Fruit fly (Drosophila melanogaster): Measurements from ENCODE around the gene CG6040.

Gene CG6040

DNA sequence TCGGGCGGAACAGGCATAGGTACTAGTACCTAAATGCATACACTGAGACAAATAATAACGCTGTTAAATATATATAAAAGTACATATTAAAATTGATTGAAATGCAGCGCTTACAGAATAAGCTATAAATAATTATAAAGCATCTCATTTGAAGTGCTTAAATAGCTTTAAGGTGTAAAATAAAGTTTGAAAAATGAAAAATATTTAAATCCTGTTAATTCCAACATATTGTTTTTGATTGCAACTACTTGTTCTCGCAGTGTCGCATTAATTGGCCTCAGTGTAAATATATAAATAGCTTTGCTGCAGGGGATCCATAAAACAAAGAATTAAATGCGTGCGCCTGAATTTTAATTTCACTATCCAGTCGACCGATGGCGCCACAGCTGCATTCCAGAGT is 38.4 kb upstream of the CG6040 start (continued):
- TF ChIP-seq CG8119 (GFP tag; IDR thresholded peaks at IDR 0.05), result 0 out of 3 replicates have a peak, but pooled peaks have one; percentile 34
- TF ChIP-seq cyc (GFP tag; optimal IDR thresholded peaks at IDR 0.05), result no peak
- TF ChIP-seq Smox (GFP tag; optimal IDR thresholded peaks at IDR 0.05), result no peak
- no peak for TF ChIP-seq CG11902 (GFP tag; optimal IDR thresholded peaks at IDR 0.05)
- no peak for TF ChIP-seq esn (GFP tag; optimal IDR thresholded peaks at IDR 0.05)
- no peak for TF ChIP-seq OdsH (GFP tag; optimal IDR thresholded peaks at IDR 0.05)
- TF ChIP-seq vri (GFP tag; optimal IDR thresholded peaks at IDR 0.05), result no peak

dm6 chr3R:19059285-19059684 is 37.5 kb upstream of the CG6040 start:
- TF ChIP-seq CG31627 (GFP tag; optimal IDR thresholded peaks at IDR 0.05) (no peak), CG8119 (GFP tag; IDR thresholded peaks at IDR 0.05) (peak; percentile 55; the same call in 1 of the 3 replicates), eg (GFP tag; IDR thresholded peaks at IDR 0.05) (0 out of 3 replicates have a peak, but pooled peaks have one; percentile 35), ss (GFP tag; optimal IDR thresholded peaks at IDR 0.05) (peak; percentile 4 to 74), CG15336 (GFP tag; IDR thresholded peaks at IDR 0.05) (peak; percentile 29; the same call in 1 of the 2 replicates)

DNA sequence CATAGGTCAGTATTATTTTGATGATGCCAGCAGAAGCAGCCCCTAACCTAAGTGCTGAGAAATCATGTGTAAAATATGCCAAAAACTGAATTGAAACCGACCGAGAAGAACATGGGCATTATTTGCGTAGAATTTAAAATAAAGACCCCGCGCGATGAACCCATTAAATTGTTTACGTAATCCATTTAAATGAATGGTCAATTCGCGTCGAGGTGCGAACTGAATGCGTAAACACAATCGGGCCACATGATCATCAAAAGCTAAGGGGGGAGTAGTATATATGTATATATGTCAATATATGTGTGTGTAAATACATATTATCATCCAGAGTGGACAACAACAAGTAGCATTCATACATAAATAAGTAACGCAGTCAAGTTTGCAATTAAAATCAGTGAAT is 36.6 kb upstream of the CG6040 start:
- TF ChIP-seq vri (GFP tag; optimal IDR thresholded peaks at IDR 0.05), result peak; percentile 82
- peak; percentile 10 for TF ChIP-seq esn (GFP tag; optimal IDR thresholded peaks at IDR 0.05)
- no peak for TF ChIP-seq Lpt (GFP tag; optimal IDR thresholded peaks at IDR 0.05)
- TF ChIP-seq ss (GFP tag; optimal IDR thresholded peaks at IDR 0.05), result peak in 1 of 2 experiments; percentile 18
- TF ChIP-seq fkh (GFP tag; optimal IDR thresholded peaks at IDR 0.05), result peak; percentile 85
- TF ChIP-seq CG10669 (GFP tag; optimal IDR thresholded peaks at IDR 0.05), result no peak
- TF ChIP-seq Eip78C (GFP tag), result peak; percentile 45
- TF ChIP-seq CG8632 (GFP tag; optimal IDR thresholded peaks at IDR 0.05), result peak; percentile 0
- TF ChIP-seq svp (GFP tag), result peak; percentile 81

dm6 chr3R:19062549-19062948 is 34.2 kb upstream of the CG6040 start:
- TF ChIP-seq OdsH (GFP tag; optimal IDR thresholded peaks at IDR 0.05), result no peak
- TF ChIP-seq svp (GFP tag), result peak; percentile 55
- TF ChIP-seq CG1621 (tag; optimal IDR thresholded peaks at IDR 0.05), result no peak
- peak; percentile 53 for TF ChIP-seq Eip78C (GFP tag)
- no peak for TF ChIP-seq fkh (GFP tag; optimal IDR thresholded peaks at IDR 0.05)
- no peak for TF ChIP-seq cyc (GFP tag; optimal IDR thresholded peaks at IDR 0.05)
- TF ChIP-seq CG34406 (GFP tag; optimal IDR thresholded peaks at IDR 0.05), result no peak
- no peak for TF ChIP-seq vri (GFP tag; optimal IDR thresholded peaks at IDR 0.05)

DNA sequence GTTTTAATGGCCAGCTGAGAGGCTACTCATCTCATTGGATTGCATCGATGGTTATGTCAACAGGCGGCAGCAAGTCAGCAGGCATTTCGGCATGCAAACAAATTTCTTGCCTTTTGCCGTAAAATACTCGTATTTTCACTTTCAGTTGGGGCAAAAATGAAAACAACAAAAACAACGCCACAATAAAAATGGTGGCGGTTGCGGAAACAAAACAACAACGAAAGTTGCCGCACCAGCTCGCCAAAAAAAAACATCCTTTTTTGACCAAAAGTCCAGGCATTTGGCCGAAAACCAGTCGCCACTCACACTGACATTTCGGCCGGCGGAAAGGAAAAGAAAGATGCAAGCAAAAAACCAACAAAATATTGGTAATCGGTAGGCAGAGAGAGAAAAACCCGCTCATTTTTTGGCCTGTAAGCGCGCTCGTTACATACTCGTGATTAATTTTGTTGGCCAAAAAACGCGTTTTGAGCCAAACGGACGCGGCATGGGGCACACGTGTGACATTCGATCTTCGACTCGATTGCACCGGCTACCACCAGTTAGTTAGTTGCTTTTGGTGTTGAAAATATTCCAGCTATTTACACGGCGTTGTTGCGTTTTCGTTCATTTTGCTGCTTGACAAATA is 32.6 kb upstream of the CG6040 start:
- TF ChIP-seq CG6854 (GFP tag; optimal IDR thresholded peaks at IDR 0.05), result peak; percentile 88
- peak; percentile 21 for TF ChIP-seq CG8632 (GFP tag; optimal IDR thresholded peaks at IDR 0.05)
- TF ChIP-seq OdsH (GFP tag; optimal IDR thresholded peaks at IDR 0.05), result no peak
- peak; percentile 20 for TF ChIP-seq Smox (GFP tag; optimal IDR thresholded peaks at IDR 0.05)
- no peak for TF ChIP-seq lz (GFP tag; optimal IDR thresholded peaks at IDR 0.05)
- no peak for TF ChIP-seq CG11902 (GFP tag; optimal IDR thresholded peaks at IDR 0.05)
- no peak for TF ChIP-seq Lpt (GFP tag; optimal IDR thresholded peaks at IDR 0.05)
- TF ChIP-seq net (GFP tag; optimal IDR thresholded peaks at IDR 0.05), result no peak
- no peak for TF ChIP-seq Sox15 (GFP tag; optimal IDR thresholded peaks at IDR 0.05)
- TF ChIP-seq CG31627 (GFP tag; optimal IDR thresholded peaks at IDR 0.05), result no peak
- TF ChIP-seq CG8319 (GFP tag; optimal IDR thresholded peaks at IDR 0.05), result no peak
- no peak for TF ChIP-seq Ets96B (tag; optimal IDR thresholded peaks at IDR 0.05)
- no peak for TF ChIP-seq CG4318 (GFP tag; optimal IDR thresholded peaks at IDR 0.05)
- peak; percentile 40 for TF ChIP-seq CG34406 (GFP tag; optimal IDR thresholded peaks at IDR 0.05)
- peak; percentile 59 for TF ChIP-seq svp (GFP tag)
- TF ChIP-seq achi (GFP tag; optimal IDR thresholded peaks at IDR 0.05), result peak; percentile 0
- TF ChIP-seq esn (GFP tag; optimal IDR thresholded peaks at IDR 0.05), result peak; percentile 41
- peak; percentile 99 for TF ChIP-seq Blimp-1 (GFP tag; optimal IDR thresholded peaks at IDR 0.05)
- TF ChIP-seq pdm3 (GFP tag; optimal IDR thresholded peaks at IDR 0.05), result no peak
- TF ChIP-seq Eip75B (GFP tag; optimal IDR thresholded peaks at IDR 0.05), result no peak
- TF ChIP-seq CG9139 (GFP tag; optimal IDR thresholded peaks at IDR 0.05), result no peak
- TF ChIP-seq CG10631 (GFP tag; optimal IDR thresholded peaks at IDR 0.05), result no peak
- peak; percentile 5 for TF ChIP-seq CG16779 (tag; optimal IDR thresholded peaks at IDR 0.05)
- no peak for TF ChIP-seq fkh (GFP tag; optimal IDR thresholded peaks at IDR 0.05)
- no peak for TF ChIP-seq Hr4 (GFP tag; optimal IDR thresholded peaks at IDR 0.05)
- peak; percentile 52 for TF ChIP-seq vri (GFP tag; optimal IDR thresholded peaks at IDR 0.05)
- TF ChIP-seq CG8119 (GFP tag; IDR thresholded peaks at IDR 0.05), result peak; percentile 48; the same call in 1 of the 3 replicates
- peak; percentile 67 for TF ChIP-seq Met (GFP tag; optimal IDR thresholded peaks at IDR 0.05)
- peak; percentile 48; the same call in 2 of the 3 replicates for TF ChIP-seq CG6163 (GFP tag; IDR thresholded peaks at IDR 0.05)
- TF ChIP-seq CG1621 (tag; optimal IDR thresholded peaks at IDR 0.05), result no peak
- peak; percentile 60 for TF ChIP-seq Sox102F (GFP tag; optimal IDR thresholded peaks at IDR 0.05)
- no peak for TF ChIP-seq Ets21C (GFP tag; optimal IDR thresholded peaks at IDR 0.05)
- no peak for TF ChIP-seq dsx (GFP tag; optimal IDR thresholded peaks at IDR 0.05; ENCODE audit: poor library complexity, severe bottlenecking)
- no peak for TF ChIP-seq fd59A (GFP tag; optimal IDR thresholded peaks at IDR 0.05)

Measured in whole organism, prepupa.